Fruit fly (Drosophila melanogaster) ovary, adult (tissue): ENCODE results near the gene ihog.
A peak's percentile ranks its signal among the peaks of the same experiment; 100 is the strongest.

Experiments
- CG17801 ChIP-seq: fragments of 200-800 bp; optimal IDR thresholded peaks from 2 replicates; lab custom pipeline; 2019; ENCODE audit warnings: missing biosample characterization, mild to moderate bottlenecking, missing genetic modification characterization, moderate library complexity; ENCODE audit not compliant: partially characterized antibody

Gene ihog

DNA sequence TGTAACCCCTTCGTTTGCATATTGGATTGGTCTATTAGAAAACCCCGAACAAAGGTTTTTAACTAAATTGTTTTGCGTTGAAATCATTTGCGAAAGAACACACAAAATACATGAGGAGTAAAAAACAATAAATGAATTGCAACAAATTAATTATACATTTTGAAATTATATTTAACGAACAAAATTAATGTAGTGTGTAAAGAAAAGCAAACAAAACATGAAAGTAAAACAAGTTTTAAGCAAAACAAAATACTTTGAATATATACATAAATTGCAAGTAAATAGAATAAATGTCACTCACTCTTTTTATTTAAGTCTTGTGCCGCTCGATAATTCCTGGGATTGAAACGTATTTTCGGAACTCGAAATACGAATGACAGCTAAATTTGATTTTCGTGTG, 16.8 kb downstream of the ihog start, which contains the start of gene CG43232:
Gene CG43232, plus strand, starts transcription at position 301 of the 400 bp plus-strand sequence.
- TF ChIP-seq CG17801 (GFP tag; lab: Kevin White, UChicago): no peak

DNA sequence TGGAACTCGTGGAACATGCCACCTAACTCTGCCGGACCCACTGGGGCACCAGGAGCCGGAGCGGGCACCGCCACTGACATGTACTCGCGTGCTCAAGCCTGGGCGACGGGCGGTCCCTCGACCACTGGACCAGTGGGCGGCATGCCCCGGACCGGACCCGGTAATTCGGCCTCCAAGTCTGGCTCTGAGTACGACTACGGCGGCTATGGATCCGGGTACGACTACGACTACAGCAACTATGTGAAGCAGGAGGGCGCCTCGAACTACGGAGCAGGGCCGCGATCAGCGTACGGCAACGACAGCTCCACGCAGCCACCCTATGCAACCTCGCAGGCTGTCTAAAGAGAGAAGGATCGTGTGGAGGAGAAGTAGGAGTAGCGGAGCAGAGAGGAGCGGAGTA, 23.5 kb downstream of the ihog start:
- no peak for TF ChIP-seq CG17801 (GFP tag; lab: Kevin White, UChicago)

DNA sequence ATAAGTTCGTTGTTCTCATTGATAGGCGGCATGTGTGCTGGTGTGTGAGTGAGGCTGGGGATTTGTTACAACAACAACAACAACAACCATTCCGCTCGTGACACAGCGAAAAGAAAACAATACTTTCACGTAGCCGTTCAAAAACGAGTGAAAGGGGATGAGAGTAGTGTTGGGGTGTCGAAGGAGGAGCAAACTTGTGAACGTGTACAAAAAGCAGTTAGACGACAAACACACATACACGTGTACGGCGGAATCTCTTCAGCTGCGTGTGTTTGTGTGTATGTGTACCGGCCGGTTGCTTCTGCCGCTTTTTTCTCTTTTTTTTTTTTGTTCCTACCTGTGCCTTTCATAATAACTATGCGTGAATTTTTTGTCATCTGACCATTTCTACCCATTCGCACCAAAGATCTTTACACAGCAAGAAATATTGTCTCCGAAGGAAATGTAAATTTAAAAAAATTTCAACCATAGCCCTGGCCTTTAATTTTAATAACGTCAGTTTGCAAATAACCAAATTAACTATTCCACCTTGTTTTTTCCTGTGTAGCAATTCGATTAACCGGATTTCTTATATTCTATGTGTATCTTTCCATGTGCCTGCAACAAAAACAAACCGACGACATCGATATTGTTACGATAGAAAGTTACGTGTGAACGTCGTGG, 26.4 kb downstream of the ihog start:
- peak; percentile 54 for TF ChIP-seq CG17801 (GFP tag; lab: Kevin White, UChicago)

DNA sequence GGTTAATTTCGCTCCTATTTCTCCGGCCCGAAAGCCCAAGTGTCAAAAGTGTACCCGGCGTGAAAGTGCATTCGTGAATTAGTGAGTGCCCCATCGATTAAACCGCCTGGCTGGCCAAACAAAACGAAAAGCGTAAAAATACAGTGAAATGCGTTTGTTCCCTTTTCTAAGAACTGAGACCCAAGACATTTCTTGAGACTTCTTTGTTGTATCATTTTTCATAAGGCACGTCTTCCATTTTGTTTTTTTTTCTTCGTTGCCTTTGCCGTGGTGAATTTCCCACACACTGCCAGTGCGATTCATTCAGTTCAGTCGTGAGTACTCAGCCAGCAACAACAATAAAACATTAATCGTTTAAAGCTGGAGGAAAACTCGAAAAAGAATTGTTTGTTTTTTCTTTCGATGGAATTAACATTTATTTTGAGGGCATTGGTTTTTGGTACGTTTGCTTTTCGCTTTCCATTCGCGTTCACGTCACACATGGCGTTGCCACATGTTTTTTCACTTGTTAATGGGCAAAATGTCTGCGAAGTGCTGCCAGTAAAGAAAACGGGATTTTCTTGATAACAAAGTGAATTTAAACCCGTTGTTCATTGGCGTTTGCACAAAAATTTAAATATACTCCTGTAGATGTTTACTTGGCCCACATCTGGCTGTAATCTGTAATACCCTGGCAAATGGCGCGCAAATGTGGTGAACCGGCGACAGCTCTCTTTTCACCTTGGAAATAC, 27.1 kb downstream of the ihog start:
- no peak for TF ChIP-seq CG17801 (GFP tag; lab: Kevin White, UChicago)

DNA sequence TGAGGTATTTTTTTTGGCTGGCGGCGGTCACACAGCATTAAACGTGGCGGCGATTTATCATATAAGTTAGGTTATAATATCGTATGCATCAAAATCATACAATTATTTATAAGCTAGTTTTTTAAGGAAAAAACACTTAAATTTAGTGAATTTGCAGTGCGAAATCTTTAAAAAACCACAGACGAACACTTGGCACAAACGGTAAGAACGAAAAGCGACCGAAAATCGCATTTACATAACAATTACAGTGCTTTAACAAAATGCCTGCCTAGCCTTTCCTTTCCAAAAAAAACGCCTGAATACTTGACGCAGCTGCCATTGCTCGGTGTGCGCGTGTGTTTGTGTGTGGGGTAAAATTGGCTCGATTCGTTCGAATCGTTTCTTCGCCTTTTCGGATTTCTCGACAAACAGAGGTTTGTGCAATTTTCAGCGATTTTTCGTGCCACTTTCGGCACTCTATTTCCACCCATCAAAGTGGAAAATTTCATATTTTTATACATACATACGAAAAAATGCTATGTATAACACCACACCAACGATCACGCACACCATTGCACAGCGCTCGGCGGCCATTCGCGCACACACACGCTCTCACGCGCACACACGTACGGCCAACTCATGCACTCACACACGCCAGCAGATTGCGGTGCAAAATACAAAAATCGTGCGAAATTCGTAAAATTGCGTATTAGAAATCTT, 27.8 kb downstream of the ihog start, which contains the start of gene Hrb27C:
Gene Hrb27C, plus strand, starts transcription at position 44 of the 699 bp plus-strand sequence.
- TF ChIP-seq CG17801 (GFP tag; lab: Kevin White, UChicago): peak; percentile 28

DNA sequence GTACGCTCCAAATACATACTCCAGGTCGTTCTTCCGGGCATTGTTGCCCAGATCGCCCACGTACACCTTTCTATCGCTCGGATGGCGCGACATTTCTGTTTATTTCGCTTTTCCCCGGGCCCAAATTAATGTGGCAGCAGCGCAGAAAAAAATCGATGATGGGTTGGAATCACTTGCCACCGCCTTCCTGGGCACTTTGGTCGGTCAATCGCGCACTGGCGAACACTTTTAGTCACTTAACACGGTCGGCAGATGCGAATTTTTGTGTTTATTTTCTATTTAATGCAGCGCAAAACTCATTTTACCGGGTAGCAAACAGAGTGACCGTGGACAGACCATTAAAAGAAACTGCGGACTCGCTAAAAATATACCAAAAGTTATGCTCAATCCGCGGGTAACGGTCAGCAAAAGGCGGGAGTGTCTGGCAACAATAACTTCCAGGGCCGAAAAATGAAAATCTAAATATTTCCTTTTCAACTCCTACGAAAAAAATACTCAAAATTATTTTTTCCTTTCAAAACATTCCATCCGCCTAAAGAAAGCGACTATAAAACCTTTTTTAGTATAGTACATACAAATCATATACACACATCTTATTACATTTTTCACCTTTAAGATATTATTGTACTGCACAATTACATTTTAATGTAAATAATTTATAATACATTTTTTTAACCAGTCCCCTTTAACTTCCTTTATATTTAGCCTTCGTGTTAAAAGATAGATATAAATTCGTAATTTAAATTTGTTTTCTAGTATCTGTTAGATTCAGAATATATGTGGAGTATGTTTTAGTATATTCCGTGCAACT, 28.6 kb downstream of the ihog start, which contains the start of gene x16:
Gene x16, minus strand, starts transcription at position 361 of the 811 bp plus-strand sequence.
- no peak for TF ChIP-seq CG17801 (GFP tag; lab: Kevin White, UChicago)

DNA sequence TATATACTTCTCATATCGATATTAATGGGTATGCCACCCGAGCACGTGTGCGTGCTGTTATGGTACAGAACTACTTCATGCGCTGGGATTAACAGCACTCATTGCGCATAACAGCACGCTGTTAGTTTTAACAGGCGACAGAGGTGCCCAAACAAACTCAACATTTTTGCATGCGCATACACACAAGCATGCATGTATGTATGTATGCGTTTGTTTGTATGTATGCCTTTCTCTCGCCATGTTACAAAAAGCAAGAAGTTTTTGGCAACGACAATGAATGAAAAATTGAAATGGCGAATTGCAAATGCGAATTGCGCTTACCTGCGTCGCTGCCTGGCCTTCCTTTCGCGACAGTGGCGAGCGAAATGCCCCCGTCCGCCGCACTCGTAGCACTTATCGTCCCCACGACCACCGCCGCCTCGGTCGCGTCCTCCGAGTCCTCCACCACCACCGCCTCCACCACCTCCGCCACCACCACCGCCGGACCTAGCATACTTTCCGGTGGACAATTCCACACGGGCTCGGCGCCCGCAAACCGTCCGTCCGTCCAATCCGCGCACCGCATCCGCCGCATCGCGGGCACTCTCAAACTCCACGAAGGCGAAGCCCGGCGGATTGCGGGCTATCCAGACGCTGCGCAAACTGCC, 29.3 kb downstream of the ihog start:
- TF ChIP-seq CG17801 (GFP tag; lab: Kevin White, UChicago): no peak

DNA sequence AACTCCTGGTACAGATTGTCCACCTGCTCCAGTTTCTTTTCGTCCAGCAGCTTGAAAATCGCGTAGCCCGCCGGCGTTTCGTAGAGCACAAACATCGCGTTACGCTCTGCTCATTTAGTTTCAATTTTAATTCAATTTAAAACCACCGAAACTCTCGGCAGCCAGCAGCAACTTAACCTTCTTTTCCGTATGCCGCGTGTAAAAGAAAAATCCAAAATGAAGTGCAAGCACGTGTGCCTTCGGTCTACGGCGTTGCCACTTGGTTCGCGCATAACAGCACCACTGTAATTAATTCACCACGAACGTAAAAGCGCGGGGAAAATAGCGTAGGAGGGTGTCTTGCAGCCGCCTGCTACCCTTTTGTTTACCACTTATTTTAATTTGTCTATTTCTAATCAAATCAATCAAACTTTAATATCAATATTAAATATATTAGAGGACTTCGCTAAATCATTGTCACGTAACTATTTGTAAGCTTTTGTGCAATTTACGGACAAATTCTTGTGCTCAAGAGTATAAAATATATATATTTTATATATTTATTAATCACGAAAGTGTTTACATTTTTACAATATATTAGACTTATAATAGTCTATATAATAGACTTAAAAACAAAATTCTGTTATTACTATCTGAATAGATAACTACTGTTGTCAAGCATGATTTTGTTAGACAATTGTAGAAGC, 29.9 kb downstream of the ihog start, which contains the start of gene nop5:
Gene nop5, minus strand, starts transcription at position 227 of the 686 bp plus-strand sequence.
- TF ChIP-seq CG17801 (GFP tag; lab: Kevin White, UChicago): peak; percentile 69

DNA sequence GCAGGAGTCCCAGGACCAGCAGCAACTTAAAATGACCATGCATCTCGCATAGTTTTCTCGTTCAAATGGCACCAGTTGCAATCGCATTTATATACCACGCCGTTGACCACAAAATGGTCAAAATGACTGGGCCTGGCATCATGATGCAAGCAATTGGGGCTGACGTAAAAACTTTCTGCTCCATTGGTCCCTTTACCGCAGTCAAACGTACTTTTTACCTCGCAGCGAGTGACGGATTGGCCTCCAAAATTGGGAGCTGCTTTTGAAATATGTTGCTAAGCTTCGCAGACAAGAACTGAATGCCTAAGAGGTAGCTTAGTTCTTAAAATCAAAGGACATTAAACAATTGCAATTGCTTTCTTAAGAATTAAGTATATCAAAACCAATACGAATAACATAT, 32.3 kb downstream of the ihog start, which contains the start of gene CG32829:
Gene CG32829, minus strand, starts transcription at position 101 of the 400 bp plus-strand sequence.
- no peak for TF ChIP-seq CG17801 (GFP tag; lab: Kevin White, UChicago)

DNA sequence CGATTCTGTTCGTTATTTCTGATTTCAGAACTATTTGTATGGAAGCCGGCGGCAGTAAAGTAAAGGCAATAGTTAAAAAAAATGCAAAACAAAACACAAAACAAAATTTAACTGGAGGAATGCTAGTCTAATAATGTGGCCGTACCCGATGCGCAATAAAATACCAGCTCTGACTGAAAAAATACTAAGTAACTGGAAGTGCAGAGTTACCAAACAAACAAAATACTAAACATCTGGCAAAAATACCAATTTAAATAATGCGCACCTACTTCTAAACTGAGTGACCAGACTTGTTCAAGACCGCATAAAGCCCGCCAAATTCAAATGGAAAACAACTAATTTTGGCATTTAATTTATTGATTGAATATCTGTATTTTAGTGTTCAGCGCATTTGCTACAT, 34.6 kb downstream of the ihog start, which contains the start of gene Wee1:
Gene Wee1, minus strand, starts transcription at position 175 of the 400 bp plus-strand sequence.
- TF ChIP-seq CG17801 (GFP tag; lab: Kevin White, UChicago): no peak

DNA sequence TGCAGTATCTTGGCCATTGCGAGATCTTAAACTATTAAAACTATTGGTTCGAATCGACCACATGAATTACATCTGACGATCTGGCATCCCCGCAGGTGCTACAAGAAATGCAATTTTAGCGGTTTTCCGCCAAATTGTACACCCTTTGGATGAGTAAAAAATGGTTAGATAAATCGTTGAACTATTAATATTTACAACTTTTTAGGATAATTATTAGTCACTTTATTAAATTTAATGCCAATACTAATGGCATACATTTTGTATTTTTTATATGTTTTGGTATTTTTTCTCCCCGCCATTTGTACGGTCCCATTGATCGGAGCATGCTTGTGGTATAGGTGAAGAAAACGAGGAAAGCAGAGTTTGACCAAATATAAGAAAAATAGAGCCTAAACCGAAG, 40.8 kb downstream of the ihog start, which contains the start of the genes Polr1F and Rat1:
Gene Polr1F, minus strand, starts transcription at position 84 of the 400 bp plus-strand sequence.
Gene Rat1, plus strand, starts transcription at position 323 of the 400 bp plus-strand sequence.
- TF ChIP-seq CG17801 (GFP tag; lab: Kevin White, UChicago): peak; percentile 10
